Worm (Caenorhabditis elegans): Measurements from ENCODE around the gene lgc-56.

ce11 chrII:5105020-5105419 lies 25.2 kb upstream of the lgc-56 start:
- peak; percentile 82 for TF ChIP-seq dmd-6 (GFP tag; IDR thresholded peaks at IDR 0.05)
- TF ChIP-seq pha-4 (GFP tag; IDR thresholded peaks at IDR 0.05) = no peak; the same call in 1 of the 2 replicates
- TF ChIP-seq pha-4 (tag; optimal IDR thresholded peaks at IDR 0.05) = no peak
- TF ChIP-seq nhr-237 (tag; optimal IDR thresholded peaks at IDR 0.05) = no peak
- TF ChIP-seq snpc-4 (tag; optimal IDR thresholded peaks at IDR 0.05) = no peak
- TF ChIP-seq lsy-2 (tag; optimal IDR thresholded peaks at IDR 0.05) = no peak
- peak; percentile 67; the same call in 1 of the 2 replicates for TF ChIP-seq mxl-2 (GFP tag; conservative IDR thresholded peaks at IDR 0.05)
- peak; percentile 92 for TF ChIP-seq F26F4.8 (GFP tag; conservative IDR thresholded peaks at IDR 0.05)
- TF ChIP-seq egl-27 (tag; optimal IDR thresholded peaks at IDR 0.05) = no peak
- no peak for TF ChIP-seq daf-8 (GFP tag; IDR thresholded peaks at IDR 0.05)
- TF ChIP-seq ama-1 (optimal IDR thresholded peaks at IDR 0.05) = no peak
